Worm (Caenorhabditis elegans) whole organism, late embryonic: ENCODE results near the gene W04E12.4.
A peak's percentile ranks its signal among the peaks of the same experiment; 100 is the strongest.

ENCODE experiments used
- C08G9.2 ChIP-seq: sonication (generic microtip); optimal IDR thresholded peaks from 2 replicates; lab custom pipeline; 2016; ENCODE audit warnings: mild to moderate bottlenecking, missing genetic modification characterization, moderate library complexity, missing compliant biosample characterization
- C38D4.7 ChIP-seq: fragments of 200-800 bp; sonication (Bioruptor generic); optimal IDR thresholded peaks from 2 replicates; lab custom pipeline; 2018; ENCODE audit warnings: mild to moderate bottlenecking, missing genetic modification characterization, moderate library complexity, missing compliant biosample characterization
- K09A11.1 ChIP-seq: sonication (generic microtip); optimal IDR thresholded peaks from 2 replicates; lab custom pipeline; 2017; ENCODE audit warnings: antibody characterized with exemption, mild to moderate bottlenecking, missing genetic modification characterization, missing compliant biosample characterization; ENCODE audit not compliant: insufficient read depth
- ahr-1 ChIP-seq: sonication (generic microtip); optimal IDR thresholded peaks from 2 replicates; lab custom pipeline; 2016; ENCODE audit warnings: missing genetic modification characterization, missing compliant biosample characterization
- ama-1 ChIP-seq: fragments of 150-350 bp; optimal IDR thresholded peaks from 2 replicates; lab custom pipeline; 2014
- ceh-14 ChIP-seq: sonication (generic microtip); optimal IDR thresholded peaks from 2 replicates; lab custom pipeline; 2016; ENCODE audit warnings: missing genotype, missing genetic modification characterization, missing compliant biosample characterization
- ceh-2 ChIP-seq: sonication (generic microtip); optimal IDR thresholded peaks from 2 replicates; lab custom pipeline; 2016; ENCODE audit warnings: missing genotype, missing genetic modification characterization, missing compliant biosample characterization
- ceh-22 ChIP-seq: sonication (generic microtip); optimal IDR thresholded peaks from 2 replicates; lab custom pipeline; 2017; ENCODE audit warnings: missing biosample characterization, missing genetic modification characterization
- ceh-24 ChIP-seq: sonication (generic microtip); optimal IDR thresholded peaks from 2 replicates; lab custom pipeline; 2016; ENCODE audit warnings: mild to moderate bottlenecking, missing genetic modification characterization, missing compliant biosample characterization
- ceh-45 ChIP-seq: fragments of 200-800 bp; sonication (Bioruptor generic); IDR thresholded peaks from 2 replicates; pipeline ENCODE4 v1.3.6; 2022; ENCODE audit warnings: missing genetic modification reagents, missing genetic modification characterization, missing compliant biosample characterization
- ceh-6 ChIP-seq: fragments of 200-800 bp; sonication (Bioruptor generic); optimal IDR thresholded peaks from 2 replicates; lab custom pipeline; 2018; ENCODE audit warnings: mild to moderate bottlenecking, missing genetic modification characterization, missing compliant biosample characterization
- ceh-9 ChIP-seq: sonication (generic microtip); optimal IDR thresholded peaks from 2 replicates; lab custom pipeline; 2016; ENCODE audit warnings: mild to moderate bottlenecking, missing genetic modification characterization, inconsistent platforms, missing compliant biosample characterization
- dve-1 ChIP-seq: sonication (generic microtip); optimal IDR thresholded peaks from 2 replicates; lab custom pipeline; 2017; ENCODE audit warnings: antibody characterized with exemption, mild to moderate bottlenecking, missing genetic modification characterization, missing compliant biosample characterization
- elt-2 ChIP-seq: sonication (generic microtip); optimal IDR thresholded peaks from 2 replicates; lab custom pipeline; 2016; ENCODE audit warnings: missing genetic modification reagents, missing genetic modification characterization, missing compliant biosample characterization
- ets-4 ChIP-seq: sonication (generic microtip); optimal IDR thresholded peaks from 2 replicates; lab custom pipeline; 2016; ENCODE audit warnings: missing genetic modification characterization, missing compliant biosample characterization
- fax-1 ChIP-seq: sonication (generic microtip); optimal IDR thresholded peaks from 2 replicates; lab custom pipeline; 2016; ENCODE audit warnings: missing genotype, missing genetic modification characterization, missing compliant biosample characterization
- gmeb-2 ChIP-seq: sonication (generic microtip); optimal IDR thresholded peaks from 2 replicates; lab custom pipeline; 2016; ENCODE audit warnings: missing genetic modification characterization, inconsistent platforms, missing compliant biosample characterization
- hlh-13 ChIP-seq: fragments of 200-800 bp; sonication (Bioruptor generic); optimal IDR thresholded peaks from 2 replicates; lab custom pipeline; 2018; ENCODE audit warnings: mild to moderate bottlenecking, missing genetic modification characterization, missing compliant biosample characterization
- hlh-15 ChIP-seq: sonication (generic microtip); optimal IDR thresholded peaks from 2 replicates; lab custom pipeline; 2016; ENCODE audit warnings: missing genetic modification characterization, missing compliant biosample characterization
- hlh-8 ChIP-seq: sonication (generic microtip); optimal IDR thresholded peaks from 2 replicates; lab custom pipeline; 2016; ENCODE audit warnings: missing genotype, missing genetic modification characterization, missing compliant biosample characterization
- lim-6 ChIP-seq: sonication (generic microtip); optimal IDR thresholded peaks from 2 replicates; lab custom pipeline; 2016; ENCODE audit warnings: missing genetic modification characterization, missing compliant biosample characterization
- nfya-1 ChIP-seq: sonication (generic microtip); optimal IDR thresholded peaks from 2 replicates; lab custom pipeline; 2017; ENCODE audit warnings: missing genetic modification characterization, mild to moderate bottlenecking, missing compliant biosample characterization, antibody characterized with exemption, moderate library complexity
- nhr-11 ChIP-seq: fragments of 150-350 bp; optimal IDR thresholded peaks from 2 replicates; lab custom pipeline; 2014; ENCODE audit warnings: missing biosample characterization, missing genetic modification characterization
- nhr-232 ChIP-seq: sonication (generic microtip); optimal IDR thresholded peaks from 2 replicates; lab custom pipeline; 2016; ENCODE audit warnings: missing genetic modification characterization, missing compliant biosample characterization
- pros-1 ChIP-seq: fragments of 150-350 bp; optimal IDR thresholded peaks from 2 replicates; lab custom pipeline; 2014; ENCODE audit warnings: missing biosample characterization, missing genetic modification reagents, missing genetic modification characterization
- sox-2 ChIP-seq: fragments of 200-800 bp; sonication (Bioruptor generic); IDR thresholded peaks from 2 replicates; pipeline ENCODE4 v1.3.6; 2022; ENCODE audit warnings: missing genetic modification reagents, missing genetic modification characterization, missing compliant biosample characterization
- tbx-2 ChIP-seq: sonication (generic microtip); optimal IDR thresholded peaks from 2 replicates; lab custom pipeline; 2016; ENCODE audit warnings: missing genetic modification characterization, missing compliant biosample characterization
- tbx-7 ChIP-seq: sonication (generic microtip); optimal IDR thresholded peaks from 2 replicates; lab custom pipeline; 2016; ENCODE audit warnings: missing genotype, missing genetic modification characterization, missing compliant biosample characterization
- ttx-3 ChIP-seq: sonication (generic microtip); optimal IDR thresholded peaks from 2 replicates; lab custom pipeline; 2016; ENCODE audit warnings: missing genetic modification reagents, missing genetic modification characterization, missing compliant biosample characterization
- unc-3 ChIP-seq, 2 experiments: fragments of 200-800 bp in 1 of 2; sonication (Bioruptor generic) in 1 of 2; sonication (generic microtip) in 1 of 2; conservative IDR thresholded peaks in 1 of 2; optimal IDR thresholded peaks in 1 of 2; 2 replicates each; pipeline versions ENCODE4 v1.3.6 to Lab custom; 2016 to 2022; ENCODE audit warnings: missing compliant biosample characterization in 2 of 2, missing genetic modification characterization in 2 of 2, missing genetic modification reagents in 1 of 2
- unc-42 ChIP-seq: sonication (generic microtip); optimal IDR thresholded peaks from 2 replicates; lab custom pipeline; 2016; ENCODE audit warnings: missing genotype, missing genetic modification characterization, missing compliant biosample characterization
- unc-55 ChIP-seq: sonication (generic microtip); optimal IDR thresholded peaks from 2 replicates; lab custom pipeline; 2017; ENCODE audit warnings: missing biosample characterization, missing genetic modification reagents, missing genetic modification characterization
- ztf-16 ChIP-seq: sonication (generic microtip); optimal IDR thresholded peaks from 2 replicates; lab custom pipeline; 2017; ENCODE audit warnings: missing genetic modification characterization, missing compliant biosample characterization

W04E12.4 gene

ce11 chrV:19759282-19759681 lies 15.9 kb downstream of the W04E12.4 start:
- TF ChIP-seq nhr-11 (tag; lab: Kevin White, UChicago) (no peak), ceh-14 (tag; lab: Kevin White, UChicago) (no peak), lim-6 (no peak), K09A11.1 (no peak), ceh-22 (tag; lab: Kevin White, UChicago) (no peak), pros-1 (no peak), tbx-7 (tag; lab: Kevin White, UChicago) (no peak), sox-2 (GFP tag; lab: Robert Waterston, UW) (no peak), tbx-2 (tag; lab: Kevin White, UChicago) (no peak)

ce11 chrV:19760751-19761150 lies 17.3 kb downstream of the W04E12.4 start, which contains the start of gene M162.5:
TSS of gene M162.5 (plus strand) at chrV:19761051.
- TF ChIP-seq unc-42 (no peak), ceh-2 (tag; lab: Kevin White, UChicago) (no peak), fax-1 (no peak), ztf-16 (tag; lab: Kevin White, UChicago) (no peak), hlh-15 (tag; lab: Kevin White, UChicago) (no peak), K09A11.1 (no peak)
- TF ChIP-seq, all 69 proteins: peak for 0

ce11 chrV:19767719-19768118 lies 24.3 kb downstream of the W04E12.4 start:
- no peak for TF ChIP-seq hlh-13
- TF ChIP-seq tbx-7 (tag; lab: Kevin White, UChicago): no peak
- TF ChIP-seq nfya-1 (tag; lab: Kevin White, UChicago): peak; percentile 77

ce11 chrV:19771660-19772059 lies 28.3 kb downstream of the W04E12.4 start, which contains the start of gene M162.15:
TSS of gene M162.15 (minus strand) at chrV:19771760.
- TF ChIP-seq ceh-6 (no peak), tbx-7 (tag; lab: Kevin White, UChicago) (no peak), unc-55 (GFP tag; lab: Kevin White, UChicago) (no peak), hlh-8 (tag; lab: Kevin White, UChicago) (no peak), fax-1 (no peak), C08G9.2 (tag; lab: Kevin White, UChicago) (no peak), ceh-22 (tag; lab: Kevin White, UChicago) (no peak)

- no peak for TF ChIP-seq ttx-3 (tag; lab: Kevin White, UChicago)
These were observed 33.8 kb downstream of the W04E12.4 start, which contains the start of gene fbxa-118 for ce11 chrV:19777227-19777626. TSS of gene fbxa-118 (minus strand) at chrV:19777327.

- TF ChIP-seq unc-3 (GFP tag; conservative IDR thresholded peaks at IDR 0.05; lab: Robert Waterston, UW): no peak
- TF ChIP-seq unc-3 (tag; optimal IDR thresholded peaks at IDR 0.05; lab: Kevin White, UChicago): no peak
These were observed 35.2 kb downstream of the W04E12.4 start, which contains the start of gene fbxa-194 for ce11 chrV:19778608-19779007. TSS of gene fbxa-194 (minus strand) at chrV:19778708.

ce11 chrV:19779220-19779619 lies 35.8 kb downstream of the W04E12.4 start:
- no peak for TF ChIP-seq tbx-2 (tag; lab: Kevin White, UChicago)
- no peak for TF ChIP-seq ahr-1 (tag; lab: Kevin White, UChicago)
- TF ChIP-seq hlh-8 (tag; lab: Kevin White, UChicago): no peak
- no peak for TF ChIP-seq pros-1
- no peak for TF ChIP-seq ceh-45 (GFP tag; lab: Robert Waterston, UW)
- no peak for TF ChIP-seq hlh-13
- no peak for TF ChIP-seq tbx-7 (tag; lab: Kevin White, UChicago)
- no peak for TF ChIP-seq dve-1
- TF ChIP-seq ama-1 (lab: Kevin White, UChicago): no peak
- no peak for TF ChIP-seq C08G9.2 (tag; lab: Kevin White, UChicago)
- no peak for TF ChIP-seq C38D4.7 (GFP tag; lab: Kevin White, UChicago)
- no peak for TF ChIP-seq ceh-9 (tag; lab: Kevin White, UChicago)
- TF ChIP-seq gmeb-2 (tag; lab: Kevin White, UChicago): no peak
- TF ChIP-seq ztf-16 (tag; lab: Kevin White, UChicago): no peak
- TF ChIP-seq ets-4: no peak
- no peak for TF ChIP-seq elt-2
- no peak for TF ChIP-seq nhr-232 (tag; lab: Kevin White, UChicago)
- TF ChIP-seq ceh-24 (tag; lab: Kevin White, UChicago): no peak
- TF ChIP-seq, all 69 proteins: peak for 0
